Worm (Caenorhabditis elegans) whole organism, L4 larva: ENCODE measurements around the gene lgc-36.

Experiments used
- D1046.2 ChIP-seq: fragments of 200-800 bp; sonication (Bioruptor generic); IDR thresholded peaks from 2 replicates; pipeline ENCODE4 v1.3.6; 2022; ENCODE audit warnings: missing genetic modification characterization, missing compliant biosample characterization
- F10B5.3 ChIP-seq: sonication (generic microtip); optimal IDR thresholded peaks from 2 replicates; lab custom pipeline; 2016; ENCODE audit warnings: mild to moderate bottlenecking, missing genetic modification characterization, missing compliant biosample characterization
- F44E2.7 ChIP-seq: fragments of 200-800 bp; sonication (Bioruptor generic); IDR thresholded peaks from 2 replicates; pipeline ENCODE4 v2.1.2; 2022; ENCODE audit warnings: missing genetic modification characterization, missing compliant biosample characterization
- F49E8.2 ChIP-seq: sonication (generic microtip); optimal IDR thresholded peaks from 2 replicates; lab custom pipeline; 2016; ENCODE audit warnings: missing compliant biosample characterization, mild to moderate bottlenecking, missing genetic modification characterization, borderline replicate concordance
- T26A8.4 ChIP-seq: fragments of 200-800 bp; sonication (Bioruptor generic); IDR thresholded peaks from 2 replicates; pipeline ENCODE4 v1.3.6; 2022; ENCODE audit warnings: missing genetic modification characterization, missing compliant biosample characterization
- Y5F2A.4 ChIP-seq: fragments of 200-800 bp; sonication (Bioruptor generic); optimal IDR thresholded peaks from 2 replicates; lab custom pipeline; 2018; ENCODE audit warnings: mild to moderate bottlenecking, missing genetic modification characterization, missing compliant biosample characterization
- Y75B8A.6 ChIP-seq: fragments of 200-800 bp; sonication (Bioruptor generic); IDR thresholded peaks from 2 replicates; pipeline ENCODE4 v1.3.6; 2022; ENCODE audit warnings: missing genetic modification reagents, missing genetic modification characterization, missing compliant biosample characterization
- arid-1 ChIP-seq: fragments of 200-800 bp; sonication (Bioruptor generic); conservative IDR thresholded peaks from 2 replicates; pipeline ENCODE4 v1.3.6; 2022; ENCODE audit warnings: missing genetic modification reagents, missing genetic modification characterization, missing compliant biosample characterization
- ceh-20 ChIP-seq: fragments of 200-800 bp; sonication (Bioruptor generic); IDR thresholded peaks from 2 replicates; pipeline ENCODE4 v1.3.6; 2022; ENCODE audit warnings: missing genetic modification reagents, missing genetic modification characterization, missing compliant biosample characterization
- ceh-28 ChIP-seq: fragments of 150-350 bp; optimal IDR thresholded peaks from 2 replicates; lab custom pipeline; 2014; ENCODE audit warnings: missing biosample characterization, missing genetic modification reagents, missing genetic modification characterization
- ceh-44 ChIP-seq: fragments of 200-800 bp; sonication (Bioruptor generic); IDR thresholded peaks from 2 replicates; pipeline ENCODE4 v1.3.6; 2022; ENCODE audit warnings: missing genetic modification reagents, missing genetic modification characterization, missing compliant biosample characterization
- cey-2 ChIP-seq: sonication (generic microtip); optimal IDR thresholded peaks from 3 replicates; lab custom pipeline; 2017; ENCODE audit warnings: missing genetic modification characterization, mild to moderate bottlenecking, missing compliant biosample characterization, antibody characterized with exemption, borderline replicate concordance; ENCODE audit not compliant: insufficient read depth
- daf-12 ChIP-seq: fragments of 150-350 bp; optimal IDR thresholded peaks from 2 replicates; lab custom pipeline; 2014; ENCODE audit warnings: missing biosample characterization, missing genetic modification reagents, missing genetic modification characterization
- dpl-1 ChIP-seq: fragments of 150-350 bp; optimal IDR thresholded peaks from 2 replicates; lab custom pipeline; 2014; ENCODE audit warnings: missing biosample characterization, missing genetic modification reagents, missing genetic modification characterization
- fkh-10 ChIP-seq: fragments of 150-350 bp; optimal IDR thresholded peaks from 2 replicates; lab custom pipeline; 2014; ENCODE audit warnings: missing biosample characterization, missing genetic modification reagents, missing genetic modification characterization
- hif-1 ChIP-seq, 2 experiments: sonication (generic microtip); optimal IDR thresholded peaks; 2 replicates each; lab custom pipeline; 2016 to 2017; ENCODE audit warnings: missing compliant biosample characterization in 2 of 2, missing genetic modification characterization in 2 of 2, missing genetic modification reagents in 2 of 2, missing genotype in 2 of 2, mild to moderate bottlenecking in 1 of 2
- hlh-11 ChIP-seq: fragments of 200-800 bp; sonication (Bioruptor generic); optimal IDR thresholded peaks from 2 replicates; lab custom pipeline; 2018; ENCODE audit warnings: mild to moderate bottlenecking, missing genetic modification characterization, missing compliant biosample characterization
- hlh-30 ChIP-seq: sonication (generic microtip); optimal IDR thresholded peaks from 2 replicates; lab custom pipeline; 2017; ENCODE audit warnings: antibody characterized with exemption, mild to moderate bottlenecking, missing genetic modification characterization, missing compliant biosample characterization; ENCODE audit not compliant: insufficient read depth
- hmg-1.1 ChIP-seq: fragments of 200-800 bp; sonication (Bioruptor generic); IDR thresholded peaks from 2 replicates; pipeline ENCODE4 v1.3.6; 2022; ENCODE audit warnings: missing genetic modification reagents, missing genetic modification characterization, missing compliant biosample characterization
- lin-15B ChIP-seq: fragments of 150-350 bp; sonication (generic microtip); optimal IDR thresholded peaks from 3 replicates; lab custom pipeline; 2014; ENCODE audit warnings: missing biosample characterization, missing genetic modification characterization
- lsy-2 ChIP-seq, 2 experiments: fragments of 150-350 bp in 1 of 2; sonication (generic microtip) in 1 of 2; optimal IDR thresholded peaks; 2 replicates each; lab custom pipeline; 2014 to 2017; ENCODE audit warnings: missing biosample characterization in 2 of 2, missing genetic modification characterization in 2 of 2
- madf-5 ChIP-seq, 2 experiments: fragments of 200-800 bp; sonication (Bioruptor generic); IDR thresholded peaks; 2 replicates each; pipeline ENCODE4 v1.3.6; 2022; ENCODE audit warnings: missing compliant biosample characterization in 2 of 2, missing genetic modification characterization in 2 of 2
- madf-9 ChIP-seq: fragments of 200-800 bp; sonication (Bioruptor generic); conservative IDR thresholded peaks from 2 replicates; pipeline ENCODE4 v1.3.6; 2022; ENCODE audit warnings: missing genetic modification reagents, missing genetic modification characterization, missing compliant biosample characterization
- mdl-1 ChIP-seq, 2 experiments: fragments of 150-350 bp in 1 of 2; sonication (generic microtip) in 1 of 2; optimal IDR thresholded peaks; 2 replicates each; lab custom pipeline; 2014 to 2017; ENCODE audit warnings: missing biosample characterization in 2 of 2, missing genetic modification characterization in 2 of 2
- mdt-29 ChIP-seq: fragments of 200-800 bp; sonication (Bioruptor generic); IDR thresholded peaks from 2 replicates; pipeline ENCODE4 v1.3.6; 2022; ENCODE audit warnings: missing genetic modification reagents, missing genetic modification characterization, missing compliant biosample characterization
- mep-1 ChIP-seq: fragments of 150-350 bp; sonication (generic microtip); optimal IDR thresholded peaks from 3 replicates; lab custom pipeline; 2014; ENCODE audit warnings: missing biosample characterization, missing genetic modification characterization
- mes-2 ChIP-seq: sonication (generic microtip); optimal IDR thresholded peaks from 2 replicates; lab custom pipeline; 2016; ENCODE audit warnings: missing genotype, mild to moderate bottlenecking, missing genetic modification characterization, missing compliant biosample characterization; ENCODE audit not compliant: poor library complexity, severe bottlenecking
- mxl-3 ChIP-seq: fragments of 200-800 bp; sonication (Bioruptor generic); optimal IDR thresholded peaks from 2 replicates; lab custom pipeline; 2018; ENCODE audit warnings: mild to moderate bottlenecking, missing genetic modification characterization, missing compliant biosample characterization
- nhr-11 ChIP-seq: fragments of 150-350 bp; optimal IDR thresholded peaks from 2 replicates; lab custom pipeline; 2014; ENCODE audit warnings: missing biosample characterization, missing genetic modification characterization
- nhr-111 ChIP-seq: fragments of 200-800 bp; sonication (Bioruptor generic); optimal IDR thresholded peaks from 2 replicates; lab custom pipeline; 2018; ENCODE audit warnings: mild to moderate bottlenecking, missing genetic modification characterization, missing compliant biosample characterization
- nhr-25 ChIP-seq: sonication (generic microtip); optimal IDR thresholded peaks from 2 replicates; lab custom pipeline; 2017; ENCODE audit warnings: missing genetic modification characterization, mild to moderate bottlenecking, missing compliant biosample characterization, antibody characterized with exemption, moderate library complexity, borderline replicate concordance; ENCODE audit not compliant: insufficient read depth
- nhr-41 ChIP-seq: fragments of 200-800 bp; sonication (Bioruptor generic); IDR thresholded peaks from 2 replicates; pipeline ENCODE4 v1.3.6; 2022; ENCODE audit warnings: missing genetic modification reagents, missing genetic modification characterization, missing compliant biosample characterization
- nhr-48 ChIP-seq: sonication (generic microtip); optimal IDR thresholded peaks from 2 replicates; lab custom pipeline; 2016; ENCODE audit warnings: mild to moderate bottlenecking, missing genetic modification characterization, missing compliant biosample characterization
- nhr-76 ChIP-seq: fragments of 150-350 bp; optimal IDR thresholded peaks from 2 replicates; lab custom pipeline; 2014; ENCODE audit warnings: missing biosample characterization, missing genetic modification characterization
- nhr-77 ChIP-seq: fragments of 150-350 bp; optimal IDR thresholded peaks from 2 replicates; lab custom pipeline; 2014; ENCODE audit warnings: missing biosample characterization, missing genetic modification characterization
- php-3 ChIP-seq: fragments of 200-800 bp; sonication (Bioruptor generic); IDR thresholded peaks from 2 replicates; pipeline ENCODE4 v1.3.6; 2022; ENCODE audit warnings: missing genetic modification reagents, missing genetic modification characterization, missing compliant biosample characterization
- pqm-1 ChIP-seq: sonication (generic microtip); optimal IDR thresholded peaks from 2 replicates; lab custom pipeline; 2017; ENCODE audit warnings: missing biosample characterization, missing genetic modification characterization
- rbr-2 ChIP-seq: sonication (generic microtip); optimal IDR thresholded peaks from 2 replicates; lab custom pipeline; 2016; ENCODE audit warnings: missing genotype, missing genetic modification characterization, missing compliant biosample characterization
- saeg-2 ChIP-seq: fragments of 200-800 bp; sonication (Bioruptor generic); IDR thresholded peaks from 2 replicates; pipeline ENCODE4 v1.3.6; 2022; ENCODE audit warnings: missing genetic modification reagents, missing genetic modification characterization, missing compliant biosample characterization
- sdz-12 ChIP-seq: fragments of 200-800 bp; sonication (Bioruptor generic); optimal IDR thresholded peaks from 2 replicates; lab custom pipeline; 2018; ENCODE audit warnings: mild to moderate bottlenecking, missing genetic modification characterization, missing compliant biosample characterization
- set-16 ChIP-seq: fragments of 200-800 bp; sonication (Bioruptor generic); IDR thresholded peaks from 2 replicates; pipeline ENCODE4 v1.3.6; 2022; ENCODE audit warnings: missing genetic modification reagents, missing genetic modification characterization, missing compliant biosample characterization
- snpc-1.2 ChIP-seq: fragments of 200-800 bp; sonication (Bioruptor generic); IDR thresholded peaks from 2 replicates; pipeline ENCODE4 v1.3.6; 2022; ENCODE audit warnings: missing genetic modification reagents, missing genetic modification characterization, missing compliant biosample characterization
- spr-3 ChIP-seq: fragments of 200-800 bp; sonication (Bioruptor generic); optimal IDR thresholded peaks from 2 replicates; lab custom pipeline; 2018; ENCODE audit warnings: mild to moderate bottlenecking, missing genetic modification characterization, missing compliant biosample characterization
- tag-97 ChIP-seq: fragments of 200-800 bp; sonication (Bioruptor generic); IDR thresholded peaks from 2 replicates; pipeline ENCODE4 v1.3.6; 2022; ENCODE audit warnings: missing genetic modification characterization, missing compliant biosample characterization
- unc-39 ChIP-seq: sonication (generic microtip); optimal IDR thresholded peaks from 2 replicates; lab custom pipeline; 2017; ENCODE audit warnings: missing biosample characterization, missing genetic modification characterization
- unc-62 ChIP-seq, 3 experiments: fragments of 150-350 bp in 1 of 3; sonication (generic microtip); optimal IDR thresholded peaks in 2 of 3; peaks in 1 of 3; 1 replicate in 1 of 3; 2 replicates in 2 of 3; lab custom pipeline; 2014 to 2017; ENCODE audit warnings: missing biosample characterization in 3 of 3, missing genetic modification characterization in 3 of 3, missing genetic modification reagents in 3 of 3, missing genotype in 1 of 3
- vab-7 ChIP-seq: fragments of 200-800 bp; sonication (Bioruptor generic); IDR thresholded peaks from 2 replicates; pipeline ENCODE4 v1.3.6; 2022; ENCODE audit warnings: missing genetic modification reagents, missing genetic modification characterization, missing compliant biosample characterization
- zip-11 ChIP-seq: fragments of 200-800 bp; sonication (Bioruptor generic); IDR thresholded peaks from 2 replicates; pipeline ENCODE4 v1.3.6; 2022; ENCODE audit warnings: missing genetic modification characterization, missing compliant biosample characterization
- zip-2 ChIP-seq: fragments of 150-350 bp; optimal IDR thresholded peaks from 2 replicates; lab custom pipeline; 2014; ENCODE audit warnings: missing biosample characterization, missing genetic modification characterization

The lgc-36 gene

ce11 chrV:11228653-11229173 lies 30.1 kb downstream of the lgc-36 start, which contains the start of gene pqn-70 (continued):
- TF ChIP-seq madf-9 (GFP tag; lab: Robert Waterston, UW) (no peak), fkh-10 (GFP tag; lab: Kevin White, UChicago) (peak; percentile 72), mdt-29 (GFP tag; lab: Robert Waterston, UW) (no peak), lsy-2 (tag; optimal IDR thresholded peaks at IDR 0.05; lab: Kevin White, UChicago) (peak; percentile 71 to 91), snpc-1.2 (GFP tag; lab: Robert Waterston, UW) (no peak), ceh-20 (GFP tag; lab: Robert Waterston, UW) (peak; percentile 55; the same call in 1 of the 2 replicates), ceh-44 (GFP tag; lab: Robert Waterston, UW) (peak; percentile 65; the same call in 1 of the 2 replicates), daf-12 (tag; lab: Kevin White, UChicago) (no peak), F44E2.7 (GFP tag; lab: Robert Waterston, UW) (no peak), T26A8.4 (peak; percentile 71; the same call in 1 of the 2 replicates), set-16 (GFP tag; lab: Robert Waterston, UW) (no peak), unc-62 (GFP tag; optimal IDR thresholded peaks at IDR 0.05 in 1 of 2; lab: Kevin White, UChicago) (peak in 1 of 2 experiments; percentile 2), unc-62 (tag; optimal IDR thresholded peaks at IDR 0.05; lab: Kevin White, UChicago) (no peak), hif-1 (tag; optimal IDR thresholded peaks at IDR 0.05; lab: Kevin White, UChicago) (peak in 1 of 2 experiments; percentile 81), nhr-48 (peak; percentile 60), pqm-1 (no peak), mes-2 (tag; lab: Kevin White, UChicago) (peak; percentile 87), hmg-1.1 (GFP tag; lab: Robert Waterston, UW) (peak; percentile 86), arid-1 (GFP tag; lab: Robert Waterston, UW) (peak; percentile 81), nhr-111 (GFP tag; lab: Kevin White, UChicago) (no peak), zip-2 (tag; lab: Kevin White, UChicago) (peak; percentile 36), zip-11 (GFP tag; lab: Robert Waterston, UW) (no peak), dpl-1 (peak; percentile 76), saeg-2 (GFP tag; lab: Robert Waterston, UW) (no peak), php-3 (no peak), madf-5 (GFP tag; IDR thresholded peaks at IDR 0.05; lab: Robert Waterston, UW) (no peak), lin-15B (no peak), sdz-12 (no peak), nhr-11 (peak; percentile 77), hlh-11 (tag; lab: Kevin White, UChicago) (peak; percentile 92), hlh-30 (tag; lab: Kevin White, UChicago) (peak; percentile 98), unc-39 (tag; lab: Kevin White, UChicago) (no peak), ceh-28 (tag; lab: Kevin White, UChicago) (peak; percentile 76), nhr-41 (no peak), F10B5.3 (tag; lab: Kevin White, UChicago) (no peak), cey-2 (no peak), nhr-77 (peak; percentile 59), mdl-1 (tag; optimal IDR thresholded peaks at IDR 0.05; lab: Kevin White, UChicago) (peak; percentile 16 to 73), F49E8.2 (tag; lab: Kevin White, UChicago) (no peak), D1046.2 (GFP tag; lab: Robert Waterston, UW) (no peak), vab-7 (GFP tag; lab: Robert Waterston, UW) (peak; percentile 53), tag-97 (GFP tag; lab: Robert Waterston, UW) (no peak), nhr-25 (tag; lab: Kevin White, UChicago) (peak; percentile 54), mep-1 (tag; lab: Kevin White, UChicago) (peak; percentile 92), Y5F2A.4 (no peak), nhr-76 (tag; lab: Kevin White, UChicago) (no peak), spr-3 (GFP tag; lab: Kevin White, UChicago) (no peak), Y75B8A.6 (GFP tag; lab: Robert Waterston, UW) (no peak), rbr-2 (tag; lab: Kevin White, UChicago) (peak; percentile 79), mxl-3 (GFP tag; lab: Kevin White, UChicago) (peak; percentile 1)
